Worm (Caenorhabditis elegans): ENCODE results near the gene ZK757.10.

- TF ChIP-seq nhr-28 (tag; optimal IDR thresholded peaks at IDR 0.05), result no peak
- TF ChIP-seq tbx-2 (tag; optimal IDR thresholded peaks at IDR 0.05), result no peak
- TF ChIP-seq nhr-90 (tag; optimal IDR thresholded peaks at IDR 0.05; ENCODE audit: poor library complexity), result no peak
- TF ChIP-seq efl-1 (optimal IDR thresholded peaks at IDR 0.05), result no peak
- TF ChIP-seq efl-1 (GFP tag; optimal IDR thresholded peaks at IDR 0.05 in 1 of 2), result no peak
Observed at ce11 chrIII:9903694-9904292, 26.7 kb downstream of the ZK757.10 start.
